Worm (Caenorhabditis elegans) whole organism, young adult: Measurements from ENCODE around the gene rif-1.2.

Experiments
- B0336.3 ChIP-seq: fragments of 200-800 bp; sonication (Bioruptor generic); IDR thresholded peaks from 2 replicates; pipeline ENCODE4 v1.3.6; 2022; ENCODE audit warnings: missing genetic modification characterization, missing compliant biosample characterization
- C17E4.6 ChIP-seq: fragments of 200-800 bp; sonication (Bioruptor generic); IDR thresholded peaks from 2 replicates; pipeline ENCODE4 v1.3.6; 2022; ENCODE audit warnings: missing genetic modification reagents, missing genetic modification characterization, missing compliant biosample characterization
- F37B4.10 ChIP-seq: fragments of 200-800 bp; sonication (Bioruptor generic); IDR thresholded peaks from 2 replicates; pipeline ENCODE4 v1.3.6; 2022; ENCODE audit warnings: missing genetic modification characterization, missing compliant biosample characterization
- F49E8.2 ChIP-seq: sonication (generic microtip); optimal IDR thresholded peaks from 3 replicates; lab custom pipeline; 2017; ENCODE audit warnings: missing genetic modification characterization, mild to moderate bottlenecking, missing compliant biosample characterization, antibody characterized with exemption, moderate library complexity; ENCODE audit not compliant: insufficient read depth
- F55B11.4 ChIP-seq: sonication (generic microtip); optimal IDR thresholded peaks from 2 replicates; lab custom pipeline; 2016; ENCODE audit warnings: missing compliant biosample characterization, missing genetic modification characterization, borderline replicate concordance; ENCODE audit not compliant: insufficient read depth
- F57C9.4 ChIP-seq: sonication (generic microtip); optimal IDR thresholded peaks from 2 replicates; lab custom pipeline; 2017; ENCODE audit warnings: mild to moderate bottlenecking, missing genetic modification characterization, missing compliant biosample characterization
- T07F8.4 ChIP-seq: sonication (generic microtip); optimal IDR thresholded peaks from 2 replicates; lab custom pipeline; 2016; ENCODE audit warnings: mild to moderate bottlenecking, missing genetic modification characterization, moderate library complexity, missing compliant biosample characterization
- akir-1 ChIP-seq: fragments of 200-800 bp; sonication (Bioruptor generic); optimal IDR thresholded peaks from 2 replicates; lab custom pipeline; 2018; ENCODE audit warnings: mild to moderate bottlenecking, missing genetic modification characterization, moderate library complexity, missing compliant biosample characterization
- cebp-1 ChIP-seq, 2 experiments: fragments of 200-800 bp in 1 of 2; sonication (Bioruptor generic) in 1 of 2; sonication (generic microtip) in 1 of 2; IDR thresholded peaks in 1 of 2; optimal IDR thresholded peaks in 1 of 2; 2 replicates each; pipeline versions ENCODE4 v1.3.6 to Lab custom; 2017 to 2022; ENCODE audit warnings: missing compliant biosample characterization in 2 of 2, missing genetic modification characterization in 2 of 2, mild to moderate bottlenecking in 1 of 2, missing genetic modification reagents in 1 of 2, moderate library complexity in 1 of 2
- ceh-27 ChIP-seq: fragments of 200-800 bp; sonication (Bioruptor generic); optimal IDR thresholded peaks from 2 replicates; lab custom pipeline; 2018; ENCODE audit warnings: mild to moderate bottlenecking, missing genetic modification characterization, moderate library complexity, missing compliant biosample characterization
- dox-1 ChIP-seq: fragments of 200-800 bp; sonication (Bioruptor generic); IDR thresholded peaks from 2 replicates; pipeline ENCODE4 v1.3.6; 2022; ENCODE audit warnings: missing genetic modification reagents, missing genetic modification characterization, missing compliant biosample characterization
- dpl-1 ChIP-seq: fragments of 150-350 bp; optimal IDR thresholded peaks from 2 replicates; lab custom pipeline; 2014; ENCODE audit warnings: missing biosample characterization, missing genetic modification reagents, missing genetic modification characterization
- ekl-4 ChIP-seq: fragments of 200-800 bp; sonication (Bioruptor generic); IDR thresholded peaks from 2 replicates; pipeline ENCODE4 v1.3.6; 2022; ENCODE audit warnings: missing genetic modification reagents, missing genetic modification characterization, missing compliant biosample characterization
- fkh-3 ChIP-seq: sonication (generic microtip); optimal IDR thresholded peaks from 2 replicates; lab custom pipeline; 2016; ENCODE audit warnings: mild to moderate bottlenecking, missing genetic modification characterization, missing compliant biosample characterization
- gei-17 ChIP-seq: fragments of 200-800 bp; sonication (Bioruptor generic); optimal IDR thresholded peaks from 2 replicates; lab custom pipeline; 2018; ENCODE audit warnings: mild to moderate bottlenecking, missing genetic modification characterization, missing compliant biosample characterization
- him-1 ChIP-seq: sonication (generic microtip); optimal IDR thresholded peaks from 2 replicates; lab custom pipeline; 2016; ENCODE audit warnings: missing genotype, missing genetic modification reagents, missing genetic modification characterization, missing compliant biosample characterization
- hmg-1.2 ChIP-seq: fragments of 200-800 bp; sonication (Bioruptor generic); IDR thresholded peaks from 2 replicates; pipeline ENCODE4 v1.3.6; 2022; ENCODE audit warnings: missing genetic modification reagents, missing genetic modification characterization, missing compliant biosample characterization
- hsf-1 ChIP-seq: fragments of 200-800 bp; sonication (Bioruptor generic); IDR thresholded peaks from 2 replicates; pipeline ENCODE4 v1.3.6; 2022; ENCODE audit warnings: missing genetic modification reagents, missing genetic modification characterization, missing compliant biosample characterization
- let-526 ChIP-seq: fragments of 200-800 bp; sonication (Bioruptor generic); IDR thresholded peaks from 2 replicates; pipeline ENCODE4 v1.3.6; 2022; ENCODE audit warnings: missing genetic modification reagents, missing genetic modification characterization, missing compliant biosample characterization
- let-607 ChIP-seq, 2 experiments: fragments of 200-800 bp in 1 of 2; sonication (Bioruptor generic) in 1 of 2; sonication (generic microtip) in 1 of 2; optimal IDR thresholded peaks; 2 replicates each; lab custom pipeline; 2016 to 2018; ENCODE audit warnings: mild to moderate bottlenecking in 2 of 2, missing compliant biosample characterization in 2 of 2, missing genetic modification characterization in 2 of 2, moderate library complexity in 2 of 2, missing genotype in 1 of 2
- lin-26 ChIP-seq: fragments of 200-800 bp; sonication (Bioruptor generic); IDR thresholded peaks from 2 replicates; pipeline ENCODE4 v1.3.6; 2022; ENCODE audit warnings: missing genetic modification reagents, missing genetic modification characterization, missing compliant biosample characterization
- madf-10 ChIP-seq: sonication (generic microtip); optimal IDR thresholded peaks from 2 replicates; lab custom pipeline; 2016; ENCODE audit warnings: mild to moderate bottlenecking, missing genetic modification characterization, missing compliant biosample characterization
- madf-8 ChIP-seq: fragments of 200-800 bp; sonication (Bioruptor generic); conservative IDR thresholded peaks from 2 replicates; pipeline ENCODE4 v1.3.6; 2022; ENCODE audit warnings: missing genetic modification reagents, missing genetic modification characterization, missing compliant biosample characterization
- mcd-1 ChIP-seq: fragments of 200-800 bp; sonication (Bioruptor generic); IDR thresholded peaks from 2 replicates; pipeline ENCODE4 v1.3.6; 2022; ENCODE audit warnings: missing genetic modification reagents, missing genetic modification characterization, missing compliant biosample characterization
- mxl-1 ChIP-seq: sonication (generic microtip); optimal IDR thresholded peaks from 2 replicates; lab custom pipeline; 2016; ENCODE audit warnings: missing genetic modification characterization, missing compliant biosample characterization
- nhr-27 ChIP-seq: fragments of 200-800 bp; sonication (Bioruptor generic); optimal IDR thresholded peaks from 2 replicates; lab custom pipeline; 2018; ENCODE audit warnings: mild to moderate bottlenecking, missing genetic modification characterization, moderate library complexity, missing compliant biosample characterization
- nhr-80 ChIP-seq: sonication (generic microtip); optimal IDR thresholded peaks from 2 replicates; lab custom pipeline; 2016; ENCODE audit warnings: missing genetic modification characterization, missing compliant biosample characterization
- nhr-90 ChIP-seq: sonication (generic microtip); optimal IDR thresholded peaks from 2 replicates; lab custom pipeline; 2016; ENCODE audit warnings: missing genotype, mild to moderate bottlenecking, missing genetic modification characterization, missing compliant biosample characterization
- pbrm-1 ChIP-seq: fragments of 200-800 bp; sonication (Bioruptor generic); IDR thresholded peaks from 2 replicates; pipeline ENCODE4 v1.3.6; 2022; ENCODE audit warnings: missing genetic modification reagents, missing genetic modification characterization, missing compliant biosample characterization
- rec-8 ChIP-seq, 2 experiments: sonication (generic microtip); optimal IDR thresholded peaks; 2 replicates each; lab custom pipeline; 2016; ENCODE audit warnings: mild to moderate bottlenecking in 2 of 2, missing genetic modification characterization in 2 of 2, missing genetic modification reagents in 2 of 2, missing genotype in 2 of 2, missing biosample characterization in 1 of 2, missing compliant biosample characterization in 1 of 2, moderate library complexity in 1 of 2
- snpc-4 ChIP-seq, 5 experiments: fragments of 150-350 bp in 1 of 5; sonication (generic microtip) in 4 of 5; optimal IDR thresholded peaks; 2 replicates each; lab custom pipeline; 2014 to 2018; ENCODE audit warnings: missing genetic modification characterization in 5 of 5, missing biosample characterization in 3 of 5, antibody characterized with exemption in 2 of 5, mild to moderate bottlenecking in 2 of 5, missing compliant biosample characterization in 2 of 5, missing genotype in 2 of 5, moderate library complexity in 2 of 5, missing genetic modification reagents in 1 of 5
- tlf-1 ChIP-seq: fragments of 200-800 bp; sonication (Bioruptor generic); optimal IDR thresholded peaks from 2 replicates; lab custom pipeline; 2018; ENCODE audit warnings: mild to moderate bottlenecking, missing genetic modification characterization, missing compliant biosample characterization
- unc-130 ChIP-seq: sonication (generic microtip); optimal IDR thresholded peaks from 2 replicates; lab custom pipeline; 2016; ENCODE audit warnings: missing genetic modification reagents, missing genetic modification characterization, missing compliant biosample characterization
- xnd-1 ChIP-seq: sonication (generic microtip); optimal IDR thresholded peaks from 2 replicates; lab custom pipeline; 2016; ENCODE audit warnings: missing genotype, missing genetic modification reagents, missing genetic modification characterization, missing compliant biosample characterization
- ztf-18 ChIP-seq: sonication (generic microtip); optimal IDR thresholded peaks from 2 replicates; lab custom pipeline; 2016; ENCODE audit warnings: missing genotype, mild to moderate bottlenecking, missing genetic modification characterization, missing compliant biosample characterization
- ztf-25 ChIP-seq: fragments of 200-800 bp; sonication (Bioruptor generic); IDR thresholded peaks from 2 replicates; pipeline ENCODE4 v1.3.6; 2022; ENCODE audit warnings: missing genetic modification reagents, missing genetic modification characterization, missing compliant biosample characterization
- ztf-26 ChIP-seq: sonication (generic microtip); optimal IDR thresholded peaks from 2 replicates; lab custom pipeline; 2017; ENCODE audit warnings: missing genetic modification characterization, missing compliant biosample characterization
- ztf-28 ChIP-seq: fragments of 200-800 bp; sonication (Bioruptor generic); IDR thresholded peaks from 2 replicates; pipeline ENCODE4 v1.3.6; 2022; ENCODE audit warnings: missing genetic modification reagents, missing genetic modification characterization, missing compliant biosample characterization
- ztf-3 ChIP-seq: fragments of 200-800 bp; sonication (Bioruptor generic); optimal IDR thresholded peaks from 2 replicates; lab custom pipeline; 2018; ENCODE audit warnings: mild to moderate bottlenecking, missing genetic modification characterization, missing compliant biosample characterization
- ztf-6 ChIP-seq: fragments of 200-800 bp; sonication (Bioruptor generic); IDR thresholded peaks from 2 replicates; pipeline ENCODE4 v1.3.6; 2022; ENCODE audit warnings: missing genetic modification reagents, missing genetic modification characterization, missing compliant biosample characterization

The rif-1.2 gene

DNA sequence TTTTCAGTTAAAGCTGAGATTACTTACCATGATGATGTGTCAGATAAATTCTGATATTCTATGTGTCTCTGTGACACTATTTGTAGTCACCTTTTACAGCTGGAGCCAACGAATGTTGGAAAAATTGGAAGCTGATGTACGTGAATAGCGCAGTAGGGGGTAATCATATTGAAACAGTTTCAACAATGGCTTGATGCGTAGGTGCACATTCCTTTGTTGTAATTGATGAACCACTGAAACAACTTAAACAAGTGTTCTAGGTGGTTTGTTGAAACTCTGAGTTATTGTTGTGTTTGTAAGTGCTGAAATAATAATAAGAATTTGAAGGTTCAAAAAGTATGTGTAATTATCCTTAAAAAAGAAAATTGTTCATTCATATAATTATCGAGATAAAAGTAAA, 14.6 kb downstream of the rif-1.2 start, which contains the start of gene nspc-12:
Gene nspc-12, minus strand, starts transcription at position 101 of the 400 bp plus-strand sequence.
- TF ChIP-seq hsf-1 (no peak), lin-26 (GFP tag; lab: Robert Waterston, UW) (no peak)
- TF ChIP-seq, all 124 proteins: peak for 0

DNA sequence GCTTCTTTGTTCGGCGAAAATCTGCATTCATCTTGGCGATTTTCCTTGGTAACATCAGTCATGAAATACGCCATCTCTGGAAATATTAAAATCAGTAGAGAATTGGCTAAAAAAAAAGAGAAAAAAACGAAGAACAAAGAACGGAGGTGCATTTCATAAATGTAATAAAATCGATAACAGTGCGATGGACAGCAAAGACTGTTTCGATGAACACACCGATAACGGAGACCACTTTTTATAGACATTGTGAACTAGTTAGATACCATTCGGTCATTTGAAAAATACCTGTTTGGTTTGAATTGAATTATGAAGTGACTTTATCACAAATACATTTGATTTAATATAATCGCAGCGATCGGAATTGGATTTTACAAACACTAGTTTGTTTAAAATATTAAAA, 18.3 kb downstream of the rif-1.2 start, which contains the start of gene F42F12.4:
Gene F42F12.4, minus strand, starts transcription at position 76 of the 400 bp plus-strand sequence.
- TF ChIP-seq nhr-80 (tag; lab: Kevin White, UChicago) = peak; percentile 39
- no peak for TF ChIP-seq pbrm-1
- no peak for TF ChIP-seq dox-1 (GFP tag; lab: Robert Waterston, UW)

DNA sequence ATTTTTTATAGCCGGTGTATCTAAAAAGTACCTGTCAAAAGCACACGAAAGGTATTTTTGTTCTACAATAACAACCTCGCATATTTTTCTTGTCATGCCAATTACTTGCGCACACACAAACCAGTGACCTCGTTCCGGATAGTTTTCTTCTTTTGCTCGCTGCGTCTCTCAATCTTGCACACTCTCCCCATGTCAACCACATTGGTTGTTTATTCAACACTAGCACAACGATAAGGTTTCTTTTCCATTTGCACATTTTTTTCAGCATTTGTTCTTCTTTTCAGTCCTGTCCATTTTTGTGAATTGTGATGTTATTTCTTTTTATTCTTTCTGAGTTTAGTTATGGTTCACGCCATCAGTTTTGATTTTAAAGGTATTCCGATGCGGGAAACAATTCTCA, 21.0 kb downstream of the rif-1.2 start, which contains the start of gene F42F12.3:
Gene F42F12.3, plus strand, starts transcription at position 372 of the 400 bp plus-strand sequence.
- TF ChIP-seq madf-10 (tag; lab: Kevin White, UChicago) (no peak), nhr-80 (tag; lab: Kevin White, UChicago) (peak; percentile 21), hmg-1.2 (GFP tag; lab: Robert Waterston, UW) (no peak)
- TF ChIP-seq, all 124 proteins: peak for 1

DNA sequence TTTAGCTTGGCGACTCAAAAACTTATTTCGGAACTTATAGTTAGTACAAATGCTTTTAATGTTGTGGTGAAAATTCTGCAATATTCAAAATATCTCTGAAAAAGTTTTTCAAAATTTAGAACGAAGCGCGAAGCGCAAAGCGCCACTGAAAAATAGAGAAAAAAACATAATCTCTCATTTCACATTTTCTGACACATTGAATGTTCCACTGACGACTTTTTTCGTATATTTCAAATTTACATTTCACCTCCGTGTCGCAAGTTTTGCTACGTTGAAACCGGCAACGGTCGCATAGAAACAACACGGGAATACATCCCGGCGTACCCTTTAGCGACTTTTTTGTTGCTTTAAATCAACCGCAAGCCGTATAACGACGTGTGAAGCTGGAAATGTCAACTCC, 22.9 kb downstream of the rif-1.2 start, which contains the start of gene F42F12.14:
Gene F42F12.14, plus strand, starts transcription at position 301 of the 400 bp plus-strand sequence.
- TF ChIP-seq ztf-6 (GFP tag; lab: Robert Waterston, UW) (no peak), let-526 (no peak), F55B11.4 (tag; lab: Kevin White, UChicago) (no peak), nhr-90 (no peak), C17E4.6 (GFP tag; lab: Robert Waterston, UW) (no peak), ekl-4 (no peak), xnd-1 (tag; lab: Kevin White, UChicago) (no peak), ztf-3 (no peak), lin-26 (GFP tag; lab: Robert Waterston, UW) (no peak), gei-17 (no peak)

DNA sequence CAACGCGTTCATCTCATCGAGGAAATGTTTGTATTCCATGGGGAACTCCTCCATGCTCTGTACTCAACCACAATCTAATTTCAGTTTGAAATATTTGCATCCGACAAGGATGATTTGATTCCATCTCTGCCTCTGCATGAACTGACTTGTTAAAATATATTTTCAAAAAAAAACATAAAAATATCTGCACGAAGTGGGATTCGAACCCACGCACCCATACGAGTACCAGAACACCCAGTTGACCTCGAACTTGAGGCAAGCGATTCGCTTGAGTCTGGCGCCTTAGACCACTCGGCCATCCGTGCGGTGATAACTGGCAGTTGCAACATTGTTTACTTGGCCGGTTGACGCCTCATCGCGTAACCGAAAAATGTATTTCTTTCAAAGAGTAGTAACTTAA, 23.4 kb downstream of the rif-1.2 start:
- TF ChIP-seq nhr-27 (tag; lab: Kevin White, UChicago) = no peak
- TF ChIP-seq F37B4.10 (GFP tag; lab: Robert Waterston, UW) = no peak
- TF ChIP-seq ztf-25 (GFP tag; lab: Robert Waterston, UW) = peak; percentile 94
- peak; percentile 35 to 69 for TF ChIP-seq rec-8 (tag; optimal IDR thresholded peaks at IDR 0.05; lab: Kevin White, UChicago)
- peak; percentile 14 for TF ChIP-seq akir-1 (GFP tag; lab: Kevin White, UChicago)
- peak; percentile 67 for TF ChIP-seq snpc-4 (GFP tag; optimal IDR thresholded peaks at IDR 0.05; lab: Kevin White, UChicago)
- peak in 2 of 4 experiments; percentile 46 to 79 for TF ChIP-seq snpc-4 (tag; optimal IDR thresholded peaks at IDR 0.05; lab: Kevin White, UChicago)
- TF ChIP-seq F49E8.2 = no peak
- no peak for TF ChIP-seq F57C9.4 (tag; lab: Kevin White, UChicago)
- no peak for TF ChIP-seq unc-130 (GFP tag; lab: Kevin White, UChicago)
- peak; percentile 75 for TF ChIP-seq him-1 (tag; lab: Kevin White, UChicago)
- no peak for TF ChIP-seq mcd-1 (GFP tag; lab: Robert Waterston, UW)
- TF ChIP-seq ztf-28 (GFP tag; lab: Robert Waterston, UW) = no peak
- TF ChIP-seq cebp-1 (GFP tag; IDR thresholded peaks at IDR 0.05; lab: Robert Waterston, UW) = no peak
- no peak for TF ChIP-seq cebp-1 (tag; optimal IDR thresholded peaks at IDR 0.05; lab: Kevin White, UChicago)
- TF ChIP-seq dpl-1 (GFP tag; lab: Kevin White, UChicago) = no peak
- TF ChIP-seq tlf-1 (GFP tag; lab: Kevin White, UChicago) = no peak
- peak; percentile 83 for TF ChIP-seq nhr-90
- peak in 1 of 2 experiments; percentile 37 for TF ChIP-seq let-607 (tag; optimal IDR thresholded peaks at IDR 0.05; lab: Kevin White, UChicago)
- peak; percentile 58 for TF ChIP-seq ztf-18 (tag; lab: Kevin White, UChicago)
- TF ChIP-seq T07F8.4 = peak; percentile 59
- TF ChIP-seq ceh-27 (GFP tag; lab: Kevin White, UChicago) = peak; percentile 1
- TF ChIP-seq ztf-26 = peak; percentile 52
- no peak for TF ChIP-seq madf-8
- peak; percentile 60 for TF ChIP-seq fkh-3
- no peak for TF ChIP-seq B0336.3 (GFP tag; lab: Robert Waterston, UW)
- peak; percentile 40 for TF ChIP-seq mxl-1 (tag; lab: Kevin White, UChicago)
